Comparison of ENCODE assay signal across 2 fruit fly cellular contexts in the genomic region with DNA sequence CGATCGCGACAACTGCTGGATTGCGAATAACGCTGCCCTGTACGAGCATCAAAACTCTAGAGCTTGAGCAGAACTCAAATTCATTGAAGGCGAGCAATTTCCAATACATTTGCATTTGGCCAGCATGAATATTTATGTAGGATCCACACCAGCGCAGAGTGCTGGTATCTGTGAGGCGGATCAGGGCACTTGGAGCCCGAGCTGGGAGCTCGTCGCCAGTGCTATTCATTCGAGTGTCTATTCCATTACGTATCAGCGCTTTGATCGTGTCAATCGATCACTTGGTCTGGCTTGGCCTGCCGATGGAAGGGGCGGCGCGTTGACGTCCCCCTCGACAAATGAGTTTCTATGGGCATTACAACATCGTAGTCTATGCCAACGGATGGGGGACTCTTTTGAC.
A peak's percentile ranks its signal among the peaks of the same experiment; 100 is the strongest.
TF ChIP-seq lines count a peak whose summit lies in the region.

A gene (minus strand): TSS at position 28 of the 400 bp plus-strand sequence.

- TF ChIP-seq CTCF in whole organism, embryonic (GFP tag; optimal IDR thresholded peaks at IDR 0.05; lab: Kevin White, UChicago), result no peak

TF ChIP-seq in whole organism, embryonic, 481 proteins besides CTCF, POLR2A, EP300 and RAD21:
- TF ChIP-seq CG34376 (GFP tag; optimal IDR thresholded peaks at IDR 0.05; lab: Kevin White, UChicago) (peak; percentile 62), Nf-YA (GFP tag; IDR thresholded peaks at IDR 0.05; lab: Robert Waterston, UW) (no peak), CG10543 (GFP tag; optimal IDR thresholded peaks at IDR 0.05; lab: Kevin White, UChicago) (peak; percentile 53), CG17385 (GFP tag; optimal IDR thresholded peaks at IDR 0.05; lab: Kevin White, UChicago) (no peak), H15 (GFP tag; IDR thresholded peaks at IDR 0.05; lab: Robert Waterston, UW) (no peak), sens (GFP tag; lab: Kevin White, UChicago) (peak; percentile 21), Pdp1 (GFP tag; optimal IDR thresholded peaks at IDR 0.05; lab: Kevin White, UChicago) (peak in 1 of 2 experiments; percentile 49), CG10654 (GFP tag; optimal IDR thresholded peaks at IDR 0.05; lab: Kevin White, UChicago) (no peak), sug (tag; optimal IDR thresholded peaks at IDR 0.05; lab: Kevin White, UChicago) (peak; percentile 22), sob (GFP tag; IDR thresholded peaks at IDR 0.05; lab: Robert Waterston, UW) (no peak), dysf (GFP tag; IDR thresholded peaks at IDR 0.05; lab: Robert Waterston, UW) (0 out of 3 replicates have a peak, but pooled peaks have one; percentile 25)

TF ChIP-seq in whole organism, prepupa, 60 proteins besides CTCF, POLR2A, EP300 and RAD21:
- peak; percentile 48 for TF ChIP-seq svp (GFP tag; lab: Kevin White, UChicago)
- no peak for TF ChIP-seq CG34406 (GFP tag; optimal IDR thresholded peaks at IDR 0.05; lab: Kevin White, UChicago)
- no peak for TF ChIP-seq CG8632 (GFP tag; optimal IDR thresholded peaks at IDR 0.05; lab: Kevin White, UChicago)
- TF ChIP-seq CG6163 (GFP tag; IDR thresholded peaks at IDR 0.05; lab: Robert Waterston, UW), result no peak
- no peak for TF ChIP-seq CG9139 (GFP tag; optimal IDR thresholded peaks at IDR 0.05; lab: Kevin White, UChicago)
